Fruit fly (Drosophila melanogaster): Measurements from ENCODE around the gene osa.

The osa gene

dm6 chr3R:17736311-17736710 lies 18.2 kb upstream of the osa start, which contains the start of gene TyrRII:
Gene TyrRII (plus strand): TSS chr3R:17736611.
- TF ChIP-seq cnc (optimal IDR thresholded peaks at IDR 0.05) (no peak), CG5204 (GFP tag; optimal IDR thresholded peaks at IDR 0.05) (no peak)

dm6 chr3R:17733261-17733660 lies 15.1 kb upstream of the osa start, which contains the start of gene CG14321:
Gene CG14321 (plus strand): TSS chr3R:17733598.
- TF ChIP-seq Hr96 (GFP tag; optimal IDR thresholded peaks at IDR 0.05) = no peak
- no peak for TF ChIP-seq CG1620 (GFP tag; optimal IDR thresholded peaks at IDR 0.05)
- TF ChIP-seq kay (GFP tag; ENCODE audit: borderline replicate concordance) = no peak
- TF ChIP-seq Crg-1 (GFP tag; optimal IDR thresholded peaks at IDR 0.05) = no peak
- no peak for TF ChIP-seq CG12768 (GFP tag; optimal IDR thresholded peaks at IDR 0.05)
- TF ChIP-seq toe (GFP tag; optimal IDR thresholded peaks at IDR 0.05) = no peak
- no peak for TF ChIP-seq bab1 (GFP tag; optimal IDR thresholded peaks at IDR 0.05)
- no peak for TF ChIP-seq CG7045 (GFP tag; optimal IDR thresholded peaks at IDR 0.05)
- TF ChIP-seq CG7101 (tag; optimal IDR thresholded peaks at IDR 0.05) = no peak
- no peak for TF ChIP-seq tj (GFP tag; optimal IDR thresholded peaks at IDR 0.05)
- TF ChIP-seq CG5204 (GFP tag; optimal IDR thresholded peaks at IDR 0.05) = no peak
- no peak for TF ChIP-seq CG33017 (tag; optimal IDR thresholded peaks at IDR 0.05)
- TF ChIP-seq Mnt (GFP tag; optimal IDR thresholded peaks at IDR 0.05) = no peak

- no peak for TF ChIP-seq cnc (optimal IDR thresholded peaks at IDR 0.05)
- TF ChIP-seq pad (GFP tag; optimal IDR thresholded peaks at IDR 0.05) = no peak
Observed at dm6 chr3R:17725558-17725957, 7.4 kb upstream of the osa start, which contains the start of gene Lgr1. Gene Lgr1 (plus strand): TSS chr3R:17725777.

dm6 chr3R:17724963-17725362 lies 6.8 kb upstream of the osa start, which contains the start of gene Atg8b:
Gene Atg8b (minus strand): TSS chr3R:17725063.
- TF ChIP-seq pad (GFP tag; optimal IDR thresholded peaks at IDR 0.05) (no peak), CG33017 (tag; optimal IDR thresholded peaks at IDR 0.05) (no peak), CG14711 (tag; optimal IDR thresholded peaks at IDR 0.05) (no peak), bab1 (GFP tag; optimal IDR thresholded peaks at IDR 0.05) (no peak), Clk (GFP tag; optimal IDR thresholded peaks at IDR 0.05) (no peak), kay (GFP tag; ENCODE audit: borderline replicate concordance) (no peak), ovo (GFP tag; optimal IDR thresholded peaks at IDR 0.05) (no peak), Crg-1 (GFP tag; optimal IDR thresholded peaks at IDR 0.05) (no peak), CG5204 (GFP tag; optimal IDR thresholded peaks at IDR 0.05) (no peak), CG1620 (GFP tag; optimal IDR thresholded peaks at IDR 0.05) (no peak), cic (GFP tag; optimal IDR thresholded peaks at IDR 0.05) (no peak), CG7045 (GFP tag; optimal IDR thresholded peaks at IDR 0.05) (no peak), cnc (optimal IDR thresholded peaks at IDR 0.05) (no peak), tj (GFP tag; optimal IDR thresholded peaks at IDR 0.05) (no peak), CG7101 (tag; optimal IDR thresholded peaks at IDR 0.05) (no peak), Mnt (GFP tag; optimal IDR thresholded peaks at IDR 0.05) (no peak), CG11617 (GFP tag; optimal IDR thresholded peaks at IDR 0.05) (no peak), toe (GFP tag; optimal IDR thresholded peaks at IDR 0.05) (no peak)

- TF ChIP-seq tj (GFP tag; optimal IDR thresholded peaks at IDR 0.05) (peak; percentile 83), kay (GFP tag; ENCODE audit: borderline replicate concordance) (peak; percentile 90), Mnt (GFP tag; optimal IDR thresholded peaks at IDR 0.05) (no peak)
Observed at dm6 chr3R:17718760-17719625, 843 bp upstream of the osa start, which contains the start of gene Pxt. Gene Pxt (plus strand): TSS chr3R:17719454.

- TF ChIP-seq Hr96 (GFP tag; optimal IDR thresholded peaks at IDR 0.05) (peak; percentile 44), CG33017 (tag; optimal IDR thresholded peaks at IDR 0.05) (peak; percentile 34), CG11617 (GFP tag; optimal IDR thresholded peaks at IDR 0.05) (peak; percentile 41), CG7101 (tag; optimal IDR thresholded peaks at IDR 0.05) (peak; percentile 47), Mnt (GFP tag; optimal IDR thresholded peaks at IDR 0.05) (peak; percentile 77), kay (GFP tag; ENCODE audit: borderline replicate concordance) (no peak), Clk (GFP tag; optimal IDR thresholded peaks at IDR 0.05) (peak; percentile 49), Crg-1 (GFP tag; optimal IDR thresholded peaks at IDR 0.05) (peak; percentile 66), CG12768 (GFP tag; optimal IDR thresholded peaks at IDR 0.05) (peak; percentile 58), tj (GFP tag; optimal IDR thresholded peaks at IDR 0.05) (peak; percentile 58), CG1620 (GFP tag; optimal IDR thresholded peaks at IDR 0.05) (peak; percentile 21), pad (GFP tag; optimal IDR thresholded peaks at IDR 0.05) (peak; percentile 70), ovo (GFP tag; optimal IDR thresholded peaks at IDR 0.05) (peak; percentile 55), bab1 (GFP tag; optimal IDR thresholded peaks at IDR 0.05) (peak; percentile 58), CG7045 (GFP tag; optimal IDR thresholded peaks at IDR 0.05) (peak; percentile 27), CG14711 (tag; optimal IDR thresholded peaks at IDR 0.05) (peak; percentile 99), cnc (optimal IDR thresholded peaks at IDR 0.05) (no peak), CG5204 (GFP tag; optimal IDR thresholded peaks at IDR 0.05) (no peak), cic (GFP tag; optimal IDR thresholded peaks at IDR 0.05) (peak; percentile 74), toe (GFP tag; optimal IDR thresholded peaks at IDR 0.05) (peak; percentile 11)
Observed at dm6 chr3R:17716858-17717596, 1.1 kb downstream of the osa start.

Measured in whole organism, adult.